Fruit fly (Drosophila melanogaster) whole organism, embryonic: ENCODE data around the gene MtnE.

Experiments
- Atf6 ChIP-seq: fragments of 200-800 bp; sonication (Bioruptor generic); IDR thresholded peaks from 2 replicates; pipeline ENCODE4 v1.3.6; 2022; ENCODE audit warnings: missing biosample characterization, missing genetic modification characterization
- B-H1 ChIP-seq: fragments of 200-800 bp; sonication (Bioruptor generic); IDR thresholded peaks from 3 replicates; pipeline ENCODE4 v1.3.6; 2022; ENCODE audit warnings: missing biosample characterization, missing genetic modification characterization
- BEAF-32 ChIP-seq: fragments of 200-800 bp; sonication (Bioruptor generic); optimal IDR thresholded peaks from 3 replicates; lab custom pipeline; 2017; ENCODE audit warnings: missing biosample characterization, missing genetic modification characterization, mild to moderate bottlenecking, moderate library complexity, missing genetic modification reagents
- Bgb ChIP-seq: fragments of 200-800 bp; sonication (Bioruptor generic); IDR thresholded peaks from 2 replicates; pipeline ENCODE4 v1.3.6; 2022; ENCODE audit warnings: missing biosample characterization, missing genetic modification characterization; ENCODE audit not compliant: partially characterized antibody
- Blimp-1 ChIP-seq: fragments of 200-800 bp; sonication (Bioruptor generic); optimal IDR thresholded peaks from 3 replicates; lab custom pipeline; 2018; ENCODE audit warnings: missing biosample characterization, missing genetic modification characterization, mild to moderate bottlenecking, moderate library complexity, missing genetic modification reagents
- CG12219 ChIP-seq: fragments of 200-800 bp; sonication (Bioruptor generic); optimal IDR thresholded peaks from 3 replicates; lab custom pipeline; 2018; ENCODE audit warnings: missing biosample characterization, mild to moderate bottlenecking, missing genetic modification characterization
- CG12744 ChIP-seq: fragments of 200-800 bp; sonication (Bioruptor generic); optimal IDR thresholded peaks from 2 replicates; lab custom pipeline; 2016; ENCODE audit warnings: missing biosample characterization, missing genetic modification characterization
- CG12769 ChIP-seq: fragments of 200-800 bp; sonication (Bioruptor generic); optimal IDR thresholded peaks from 2 replicates; lab custom pipeline; 2019; ENCODE audit warnings: missing biosample characterization, mild to moderate bottlenecking, missing genetic modification characterization, moderate library complexity
- CG15601 ChIP-seq: fragments of 200-800 bp; sonication (Bioruptor generic); optimal IDR thresholded peaks from 3 replicates; lab custom pipeline; 2019; ENCODE audit warnings: missing biosample characterization, mild to moderate bottlenecking, missing genetic modification characterization, moderate library complexity
- CG2875 ChIP-seq: fragments of 200-800 bp; sonication (Bioruptor generic); optimal IDR thresholded peaks from 2 replicates; lab custom pipeline; 2017; ENCODE audit warnings: missing biosample characterization, mild to moderate bottlenecking, missing genetic modification characterization, missing genetic modification reagents
- CG32532 ChIP-seq: fragments of 200-800 bp; sonication (Bioruptor generic); IDR thresholded peaks from 2 replicates; pipeline ENCODE4 v1.3.6; 2022; ENCODE audit warnings: missing biosample characterization, missing genetic modification characterization
- CG6813 ChIP-seq: fragments of 200-800 bp; sonication (Bioruptor generic); optimal IDR thresholded peaks from 2 replicates; lab custom pipeline; 2017; ENCODE audit warnings: missing biosample characterization, missing genetic modification characterization, mild to moderate bottlenecking, moderate library complexity, missing genetic modification reagents
- CG7357 ChIP-seq: fragments of 200-800 bp; sonication (Bioruptor generic); IDR thresholded peaks from 3 replicates; pipeline ENCODE4 v1.3.6; 2022; ENCODE audit warnings: missing biosample characterization, missing genetic modification characterization
- CG8924 ChIP-seq: fragments of 200-800 bp; optimal IDR thresholded peaks from 3 replicates; lab custom pipeline; 2019; ENCODE audit warnings: missing biosample characterization, mild to moderate bottlenecking, missing genetic modification characterization, moderate library complexity
- CG9609 ChIP-seq: fragments of 200-800 bp; sonication (Bioruptor generic); optimal IDR thresholded peaks from 3 replicates; lab custom pipeline; 2016; ENCODE audit warnings: missing biosample characterization, missing genetic modification characterization
- CG9876 ChIP-seq: fragments of 200-800 bp; sonication (Bioruptor generic); optimal IDR thresholded peaks from 2 replicates; lab custom pipeline; 2016; ENCODE audit warnings: missing biosample characterization, missing genetic modification characterization
- CoRest ChIP-seq: fragments of 200-800 bp; sonication (Bioruptor generic); optimal IDR thresholded peaks from 3 replicates; lab custom pipeline; 2018; ENCODE audit warnings: missing biosample characterization, mild to moderate bottlenecking, missing genetic modification characterization, moderate library complexity
- D ChIP-seq, 2 experiments: fragments of 200-800 bp in 1 of 2; fragments of >200 bp in 1 of 2; sonication (Bioruptor generic) in 1 of 2; optimal IDR thresholded peaks; 2 replicates in 1 of 2; 3 replicates in 1 of 2; lab custom pipeline; 2017; ENCODE audit warnings: mild to moderate bottlenecking in 1 of 2, missing biosample characterization in 1 of 2, missing genetic modification characterization in 1 of 2, missing genetic modification reagents in 1 of 2
- Dek ChIP-seq: fragments of 200-800 bp; sonication (Bioruptor generic); optimal IDR thresholded peaks from 3 replicates; lab custom pipeline; 2019; ENCODE audit warnings: missing biosample characterization, mild to moderate bottlenecking, missing genetic modification characterization, moderate library complexity
- Eip74EF ChIP-seq, 2 experiments: fragments of 200-800 bp in 1 of 2; fragments of >200 bp in 1 of 2; sonication (Bioruptor generic) in 1 of 2; optimal IDR thresholded peaks; 2 replicates each; lab custom pipeline; 2017 to 2019; ENCODE audit warnings: missing biosample characterization in 2 of 2, missing genetic modification characterization in 2 of 2, mild to moderate bottlenecking in 1 of 2, moderate library complexity in 1 of 2
- Fer2 ChIP-seq: fragments of 200-800 bp; sonication (Bioruptor generic); optimal IDR thresholded peaks from 2 replicates; lab custom pipeline; 2018; ENCODE audit warnings: missing biosample characterization, mild to moderate bottlenecking, missing genetic modification characterization, moderate library complexity
- GATAe ChIP-seq: fragments of 200-800 bp; sonication (Bioruptor generic); conservative IDR thresholded peaks from 2 replicates; pipeline ENCODE4 v1.3.6; 2022; ENCODE audit warnings: missing biosample characterization, missing genetic modification characterization
- H15 ChIP-seq: fragments of 200-800 bp; sonication (Bioruptor generic); IDR thresholded peaks from 3 replicates; pipeline ENCODE4 v1.3.6; 2022; ENCODE audit warnings: missing biosample characterization, missing genetic modification characterization
- Hand ChIP-seq: fragments of 200-800 bp; sonication (Bioruptor generic); optimal IDR thresholded peaks from 2 replicates; lab custom pipeline; 2017; ENCODE audit warnings: mild to moderate bottlenecking, missing biosample characterization, missing genetic modification reagents, missing genetic modification characterization
- HmgZ ChIP-seq: fragments of 200-800 bp; sonication (Bioruptor generic); optimal IDR thresholded peaks from 2 replicates; lab custom pipeline; 2018; ENCODE audit warnings: missing biosample characterization, mild to moderate bottlenecking, missing genetic modification characterization
- Hr39 ChIP-seq: fragments of >200 bp; optimal IDR thresholded peaks from 2 replicates; lab custom pipeline; 2017
- NFAT ChIP-seq: fragments of 200-800 bp; sonication (Bioruptor generic); IDR thresholded peaks from 2 replicates; pipeline ENCODE4 v1.3.6; 2022; ENCODE audit warnings: missing biosample characterization, missing genetic modification characterization
- PHDP ChIP-seq: fragments of 200-800 bp; sonication (Bioruptor generic); optimal IDR thresholded peaks from 3 replicates; lab custom pipeline; 2018; ENCODE audit warnings: missing biosample characterization, mild to moderate bottlenecking, missing genetic modification characterization, moderate library complexity
- Taf1 ChIP-seq: fragments of 200-800 bp; sonication (Bioruptor generic); IDR thresholded peaks from 2 replicates; pipeline ENCODE4 v1.3.6; 2022; ENCODE audit warnings: missing biosample characterization, missing genetic modification characterization
- Xrp1 ChIP-seq: fragments of 200-800 bp; sonication (Bioruptor generic); IDR thresholded peaks from 2 replicates; pipeline ENCODE4 v1.3.6; 2022; ENCODE audit warnings: missing biosample characterization, missing genetic modification characterization
- bsh ChIP-seq, 2 experiments: fragments of 200-800 bp; sonication (Bioruptor generic); optimal IDR thresholded peaks; 2 replicates each; lab custom pipeline; 2017 to 2018; ENCODE audit warnings: mild to moderate bottlenecking in 2 of 2, missing biosample characterization in 2 of 2, missing genetic modification characterization in 2 of 2, moderate library complexity in 1 of 2
- croc ChIP-seq: fragments of 200-800 bp; sonication (Bioruptor generic); conservative IDR thresholded peaks from 3 replicates; pipeline ENCODE4 v1.3.6; 2022; ENCODE audit warnings: missing biosample characterization, missing genetic modification characterization
- cwo ChIP-seq: fragments of 200-800 bp; sonication (Bioruptor generic); optimal IDR thresholded peaks from 3 replicates; lab custom pipeline; 2017; ENCODE audit warnings: missing biosample characterization, missing genetic modification characterization, mild to moderate bottlenecking, moderate library complexity, missing genetic modification reagents
- gsb ChIP-seq: fragments of 200-800 bp; sonication (Bioruptor generic); IDR thresholded peaks from 2 replicates; pipeline ENCODE4 v1.3.6; 2022; ENCODE audit warnings: missing biosample characterization, missing genetic modification characterization
- hkb ChIP-seq, 2 experiments: fragments of 200-800 bp in 1 of 2; fragments of >200 bp in 1 of 2; sonication (Bioruptor generic) in 1 of 2; IDR thresholded peaks in 1 of 2; optimal IDR thresholded peaks in 1 of 2; 2 replicates each; pipeline versions ENCODE4 v1.3.6 to Lab custom; 2017 to 2022; ENCODE audit warnings: missing biosample characterization in 1 of 2, missing genetic modification characterization in 1 of 2
- inv ChIP-seq: fragments of 200-800 bp; sonication (Bioruptor generic); IDR thresholded peaks from 2 replicates; pipeline ENCODE4 v1.3.6; 2022; ENCODE audit warnings: missing biosample characterization, missing genetic modification characterization; ENCODE audit not compliant: partially characterized antibody
- mam ChIP-seq: fragments of 200-800 bp; sonication (Bioruptor generic); optimal IDR thresholded peaks from 3 replicates; lab custom pipeline; 2016; ENCODE audit warnings: missing biosample characterization, missing genetic modification characterization
- nerfin-2 ChIP-seq: fragments of 200-800 bp; sonication (Bioruptor generic); IDR thresholded peaks from 2 replicates; pipeline ENCODE4 v1.3.6; 2022; ENCODE audit warnings: missing biosample characterization, missing genetic modification characterization; ENCODE audit not compliant: partially characterized antibody
- nom ChIP-seq: fragments of 200-800 bp; sonication (Bioruptor generic); optimal IDR thresholded peaks from 2 replicates; lab custom pipeline; 2017; ENCODE audit warnings: missing biosample characterization, missing genetic modification characterization, mild to moderate bottlenecking, moderate library complexity, missing genetic modification reagents
- pros ChIP-seq: fragments of 200-800 bp; sonication (Bioruptor generic); optimal IDR thresholded peaks from 3 replicates; lab custom pipeline; 2019; ENCODE audit warnings: missing biosample characterization, mild to moderate bottlenecking, missing genetic modification characterization, moderate library complexity
- salm ChIP-seq: fragments of 200-800 bp; sonication (Bioruptor generic); optimal IDR thresholded peaks from 2 replicates; lab custom pipeline; 2018; ENCODE audit warnings: missing biosample characterization, mild to moderate bottlenecking, missing genetic modification characterization
- seq ChIP-seq: fragments of 200-800 bp; sonication (Bioruptor generic); IDR thresholded peaks from 2 replicates; pipeline ENCODE4 v1.3.6; 2022; ENCODE audit warnings: missing biosample characterization, missing genetic modification characterization
- slou ChIP-seq: fragments of 200-800 bp; sonication (Bioruptor generic); optimal IDR thresholded peaks from 3 replicates; lab custom pipeline; 2016; ENCODE audit warnings: missing biosample characterization, missing genetic modification characterization
- stc ChIP-seq: fragments of 200-800 bp; sonication (Bioruptor generic); IDR thresholded peaks from 2 replicates; pipeline ENCODE4 v1.3.6; 2022; ENCODE audit warnings: missing biosample characterization, missing genetic modification characterization
- vvl ChIP-seq: fragments of 200-800 bp; sonication (Bioruptor generic); IDR thresholded peaks from 2 replicates; pipeline ENCODE4 v1.3.6; 2022; ENCODE audit warnings: missing biosample characterization, missing genetic modification characterization

The MtnE gene

dm6 chr3R:20556281-20557113, 22.0 kb upstream of the MtnE start (continued):
- no peak for TF ChIP-seq CG12219 (GFP tag; lab: Kevin White, UChicago)
- peak; percentile 65 for TF ChIP-seq seq (GFP tag; lab: Robert Waterston, UW)
- TF ChIP-seq NFAT (GFP tag; lab: Robert Waterston, UW), result peak; percentile 73
- TF ChIP-seq CG6813 (GFP tag; lab: Kevin White, UChicago), result peak; percentile 46
- peak; percentile 98 for TF ChIP-seq nom (GFP tag; lab: Kevin White, UChicago)
- no peak for TF ChIP-seq Bgb (GFP tag; lab: Robert Waterston, UW)
- peak; percentile 38 for TF ChIP-seq Blimp-1 (GFP tag; lab: Kevin White, UChicago)
- TF ChIP-seq Atf6, result peak; percentile 88
- TF ChIP-seq CG7357 (GFP tag; lab: Robert Waterston, UW), result peak; percentile 76
- TF ChIP-seq CG12769 (tag; lab: Kevin White, UChicago), result no peak
- no peak for TF ChIP-seq Hr39 (lab: Kevin White, UChicago)
- TF ChIP-seq mam (GFP tag; lab: Kevin White, UChicago), result peak; percentile 65
- TF ChIP-seq gsb (GFP tag; lab: Robert Waterston, UW), result peak; percentile 69
- peak; percentile 65 for TF ChIP-seq CoRest (tag; lab: Kevin White, UChicago)
- TF ChIP-seq croc, result peak; percentile 14; the same call in 1 of the 3 replicates
- peak; percentile 52; the same call in 1 of the 2 replicates for TF ChIP-seq vvl (GFP tag; lab: Robert Waterston, UW)
- TF ChIP-seq CG9609, result no peak
- TF ChIP-seq Dek (tag; lab: Kevin White, UChicago), result peak; percentile 53
- TF ChIP-seq BEAF-32, result no peak
- peak; percentile 92 for TF ChIP-seq CG32532 (GFP tag; lab: Robert Waterston, UW)
- no peak for TF ChIP-seq D (optimal IDR thresholded peaks at IDR 0.05; lab: Kevin White, UChicago)
- no peak for TF ChIP-seq D (GFP tag; optimal IDR thresholded peaks at IDR 0.05; lab: Kevin White, UChicago)
- TF ChIP-seq H15 (GFP tag; lab: Robert Waterston, UW), result peak; percentile 83
- no peak for TF ChIP-seq CG9876 (GFP tag; lab: Kevin White, UChicago)
- peak; percentile 74 for TF ChIP-seq CG8924 (tag; lab: Kevin White, UChicago)
- TF ChIP-seq inv (GFP tag; lab: Robert Waterston, UW), result no peak
- 0 out of 3 replicates have a peak, but pooled peaks have one; percentile 35 for TF ChIP-seq B-H1 (GFP tag; lab: Robert Waterston, UW)
- TF ChIP-seq GATAe (GFP tag; lab: Robert Waterston, UW), result peak; percentile 58; the same call in 1 of the 2 replicates

DNA sequence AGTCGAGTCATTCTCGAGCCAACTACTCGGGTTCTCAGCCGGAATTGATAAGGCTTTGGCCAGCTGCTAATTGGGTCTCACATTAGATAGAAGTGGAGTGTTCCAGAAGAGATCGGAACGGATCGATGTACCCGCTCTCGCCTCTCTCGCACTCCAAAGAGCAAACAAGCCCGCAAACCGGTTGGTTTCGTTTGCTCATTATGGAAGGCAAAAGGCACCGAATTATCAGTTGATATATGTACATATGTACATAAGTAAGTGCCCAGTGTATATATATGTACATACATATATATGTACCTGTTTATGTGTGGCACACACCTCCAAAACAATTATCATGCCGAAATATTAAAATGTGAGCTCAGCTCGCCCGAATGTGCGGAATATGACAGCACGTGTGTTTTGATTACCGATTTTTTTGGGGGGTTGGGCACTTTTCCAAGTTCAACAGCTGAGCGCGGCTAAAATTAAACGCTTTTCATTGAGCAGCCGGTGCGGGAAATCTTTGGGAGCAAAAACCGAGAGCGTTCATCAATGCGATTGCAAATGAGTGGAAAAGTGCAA, 21.3 kb upstream of the MtnE start:
- TF ChIP-seq cwo (peak; percentile 96), nerfin-2 (GFP tag; lab: Robert Waterston, UW) (no peak), pros (GFP tag; lab: Kevin White, UChicago) (peak; percentile 50), Hand (GFP tag; lab: Kevin White, UChicago) (peak; percentile 46), hkb (optimal IDR thresholded peaks at IDR 0.05; lab: Kevin White, UChicago) (no peak), hkb (GFP tag; IDR thresholded peaks at IDR 0.05; lab: Robert Waterston, UW) (peak; percentile 8), slou (GFP tag; lab: Kevin White, UChicago) (no peak), Eip74EF (GFP tag; optimal IDR thresholded peaks at IDR 0.05; lab: Kevin White, UChicago) (peak in 1 of 2 experiments; percentile 30), PHDP (tag; lab: Kevin White, UChicago) (peak; percentile 12), Taf1 (no peak), CG2875 (GFP tag; lab: Kevin White, UChicago) (peak; percentile 5), bsh (GFP tag; optimal IDR thresholded peaks at IDR 0.05; lab: Kevin White, UChicago) (peak in 1 of 2 experiments; percentile 32), Fer2 (tag; lab: Kevin White, UChicago) (peak; percentile 36), Xrp1 (GFP tag; lab: Robert Waterston, UW) (peak; percentile 69), CG6813 (GFP tag; lab: Kevin White, UChicago) (peak; percentile 51), salm (tag; lab: Kevin White, UChicago) (peak; percentile 43), HmgZ (tag; lab: Kevin White, UChicago) (peak; percentile 48), CG15601 (tag; lab: Kevin White, UChicago) (peak; percentile 65), CG12744 (GFP tag; lab: Kevin White, UChicago) (no peak), stc (GFP tag; lab: Robert Waterston, UW) (0 out of 2 replicates have a peak, but pooled peaks have one; percentile 8)
